Fruit fly (Drosophila melanogaster) whole organism, embryonic: Measurements from ENCODE around the gene Elp5.

Experiments
- B-H1 ChIP-seq: fragments of 200-800 bp; sonication (Bioruptor generic); IDR thresholded peaks from 3 replicates; pipeline ENCODE4 v1.3.6; 2022; ENCODE audit warnings: missing biosample characterization, missing genetic modification characterization
- CG10147 ChIP-seq: fragments of 200-800 bp; sonication (Bioruptor generic); optimal IDR thresholded peaks from 2 replicates; lab custom pipeline; 2019; ENCODE audit warnings: missing biosample characterization, mild to moderate bottlenecking, missing genetic modification characterization, moderate library complexity
- CG10565 ChIP-seq: fragments of 200-800 bp; sonication (Bioruptor generic); optimal IDR thresholded peaks from 3 replicates; lab custom pipeline; 2016; ENCODE audit warnings: missing biosample characterization, mild to moderate bottlenecking, missing genetic modification characterization
- CG11247 ChIP-seq: fragments of 200-800 bp; sonication (Bioruptor generic); IDR thresholded peaks from 2 replicates; pipeline ENCODE4 v1.3.6; 2022; ENCODE audit warnings: missing biosample characterization, missing genetic modification characterization
- CG12391 ChIP-seq: fragments of 200-800 bp; sonication (Bioruptor generic); optimal IDR thresholded peaks from 3 replicates; lab custom pipeline; 2018; ENCODE audit warnings: missing biosample characterization, mild to moderate bottlenecking, missing genetic modification characterization, moderate library complexity
- CG13424 ChIP-seq: fragments of 200-800 bp; sonication (Bioruptor generic); optimal IDR thresholded peaks from 2 replicates; lab custom pipeline; 2019; ENCODE audit warnings: missing biosample characterization, mild to moderate bottlenecking, missing genetic modification characterization, moderate library complexity
- CG15696 ChIP-seq: fragments of 200-800 bp; sonication (Bioruptor generic); optimal IDR thresholded peaks from 2 replicates; lab custom pipeline; 2019; ENCODE audit warnings: missing biosample characterization, mild to moderate bottlenecking, missing genetic modification characterization, moderate library complexity
- CG16863 ChIP-seq: fragments of 200-800 bp; sonication (Bioruptor generic); optimal IDR thresholded peaks from 3 replicates; lab custom pipeline; 2016; ENCODE audit warnings: missing biosample characterization, missing genetic modification characterization
- CG17359 ChIP-seq: fragments of 200-800 bp; sonication (Bioruptor generic); optimal IDR thresholded peaks from 3 replicates; lab custom pipeline; 2018; ENCODE audit warnings: missing biosample characterization, mild to moderate bottlenecking, missing genetic modification characterization, moderate library complexity
- CG17361 ChIP-seq: fragments of 200-800 bp; sonication (Bioruptor generic); IDR thresholded peaks from 3 replicates; pipeline ENCODE4 v1.3.6; 2022; ENCODE audit warnings: missing biosample characterization, missing genetic modification characterization
- CG18764 ChIP-seq: fragments of 200-800 bp; sonication (Bioruptor generic); optimal IDR thresholded peaks from 3 replicates; lab custom pipeline; 2016; ENCODE audit warnings: missing biosample characterization, missing genetic modification characterization
- CG30403 ChIP-seq: fragments of 200-800 bp; sonication (Bioruptor generic); optimal IDR thresholded peaks from 3 replicates; lab custom pipeline; 2016; ENCODE audit warnings: missing biosample characterization, missing genetic modification characterization
- CG3407 ChIP-seq: fragments of 200-800 bp; sonication (Bioruptor generic); optimal IDR thresholded peaks from 2 replicates; lab custom pipeline; 2018; ENCODE audit warnings: missing biosample characterization, mild to moderate bottlenecking, missing genetic modification characterization
- CG3838 ChIP-seq: fragments of 200-800 bp; sonication (Bioruptor generic); optimal IDR thresholded peaks from 3 replicates; lab custom pipeline; 2016; ENCODE audit warnings: missing biosample characterization, missing genetic modification characterization
- CG3847 ChIP-seq: fragments of 200-800 bp; sonication (Bioruptor generic); IDR thresholded peaks from 2 replicates; pipeline ENCODE4 v1.3.6; 2022; ENCODE audit warnings: missing biosample characterization, missing genetic modification characterization
- CG4730 ChIP-seq: fragments of 200-800 bp; sonication (Bioruptor generic); IDR thresholded peaks from 2 replicates; pipeline ENCODE4 v1.3.6; 2022; ENCODE audit warnings: missing biosample characterization, missing genetic modification characterization
- CG6175 ChIP-seq: fragments of 200-800 bp; sonication (Bioruptor generic); IDR thresholded peaks from 3 replicates; pipeline ENCODE4 v1.3.6; 2022; ENCODE audit warnings: missing biosample characterization, missing genetic modification characterization
- CG7963 ChIP-seq: fragments of 200-800 bp; sonication (Bioruptor generic); IDR thresholded peaks from 3 replicates; pipeline ENCODE4 v1.3.6; 2022; ENCODE audit warnings: missing biosample characterization, missing genetic modification characterization; ENCODE audit not compliant: partially characterized antibody
- CG8359 ChIP-seq: fragments of 200-800 bp; sonication (Bioruptor generic); optimal IDR thresholded peaks from 2 replicates; lab custom pipeline; 2017; ENCODE audit warnings: missing biosample characterization, mild to moderate bottlenecking, missing genetic modification characterization, borderline replicate concordance
- CG9609 ChIP-seq: fragments of 200-800 bp; sonication (Bioruptor generic); optimal IDR thresholded peaks from 3 replicates; lab custom pipeline; 2016; ENCODE audit warnings: missing biosample characterization, missing genetic modification characterization
- CG9932 ChIP-seq: fragments of 200-800 bp; sonication (Bioruptor generic); IDR thresholded peaks from 2 replicates; pipeline ENCODE4 v1.3.6; 2022; ENCODE audit warnings: missing biosample characterization, missing genetic modification characterization
- Dip3 ChIP-seq: fragments of 200-800 bp; sonication (Bioruptor generic); optimal IDR thresholded peaks from 3 replicates; lab custom pipeline; 2016; ENCODE audit warnings: missing biosample characterization, missing genetic modification characterization
- Doc3 ChIP-seq: fragments of 200-800 bp; sonication (Bioruptor generic); IDR thresholded peaks from 3 replicates; pipeline ENCODE4 v1.3.6; 2022; ENCODE audit warnings: missing biosample characterization, missing genetic modification characterization; ENCODE audit not compliant: partially characterized antibody
- E2f2 ChIP-seq: fragments of 200-800 bp; sonication (Bioruptor generic); IDR thresholded peaks from 2 replicates; pipeline ENCODE4 v1.3.6; 2022; ENCODE audit warnings: missing biosample characterization, missing genetic modification characterization
- Fer1 ChIP-seq: fragments of 200-800 bp; sonication (Bioruptor generic); optimal IDR thresholded peaks from 2 replicates; lab custom pipeline; 2017; ENCODE audit warnings: missing biosample characterization, mild to moderate bottlenecking, missing genetic modification characterization
- HLH4C ChIP-seq: fragments of 200-800 bp; sonication (Bioruptor generic); IDR thresholded peaks from 3 replicates; pipeline ENCODE4 v1.3.6; 2022; ENCODE audit warnings: missing biosample characterization, missing genetic modification characterization; ENCODE audit not compliant: partially characterized antibody
- Hr78 ChIP-seq, 2 experiments: fragments of 200-800 bp in 1 of 2; fragments of >200 bp in 1 of 2; sonication (Bioruptor generic) in 1 of 2; optimal IDR thresholded peaks; 2 replicates each; lab custom pipeline; 2017 to 2019; ENCODE audit warnings: missing biosample characterization in 2 of 2, missing genetic modification characterization in 2 of 2, mild to moderate bottlenecking in 1 of 2, moderate library complexity in 1 of 2
- Hsf ChIP-seq: fragments of 200-800 bp; sonication (Bioruptor generic); optimal IDR thresholded peaks from 3 replicates; lab custom pipeline; 2016; ENCODE audit warnings: missing biosample characterization, missing genetic modification characterization
- Jarid2 ChIP-seq: fragments of 200-800 bp; sonication (Bioruptor generic); optimal IDR thresholded peaks from 3 replicates; lab custom pipeline; 2017; ENCODE audit warnings: mild to moderate bottlenecking, missing biosample characterization, missing genetic modification reagents, missing genetic modification characterization
- Lim3 ChIP-seq: fragments of 200-800 bp; sonication (Bioruptor generic); IDR thresholded peaks from 2 replicates; pipeline ENCODE4 v1.3.6; 2022; ENCODE audit warnings: missing biosample characterization, missing genetic modification characterization
- Meics ChIP-seq: fragments of 200-800 bp; sonication (Bioruptor generic); optimal IDR thresholded peaks from 2 replicates; lab custom pipeline; 2017; ENCODE audit warnings: missing biosample characterization, mild to moderate bottlenecking, missing genetic modification characterization
- Oli ChIP-seq: fragments of 200-800 bp; sonication (Bioruptor generic); optimal IDR thresholded peaks from 2 replicates; lab custom pipeline; 2018; ENCODE audit warnings: missing biosample characterization, mild to moderate bottlenecking, missing genetic modification characterization, moderate library complexity
- Vsx1 ChIP-seq: fragments of 200-800 bp; sonication (Bioruptor generic); optimal IDR thresholded peaks from 2 replicates; lab custom pipeline; 2017; ENCODE audit warnings: missing biosample characterization, mild to moderate bottlenecking, missing genetic modification characterization, missing genetic modification reagents
- br ChIP-seq: fragments of >200 bp; optimal IDR thresholded peaks from 2 replicates; lab custom pipeline; 2017
- corto ChIP-seq: fragments of 200-800 bp; sonication (Bioruptor generic); optimal IDR thresholded peaks from 2 replicates; lab custom pipeline; 2016; ENCODE audit warnings: missing biosample characterization, mild to moderate bottlenecking, missing genetic modification characterization, moderate library complexity
- croc ChIP-seq: fragments of 200-800 bp; sonication (Bioruptor generic); conservative IDR thresholded peaks from 3 replicates; pipeline ENCODE4 v1.3.6; 2022; ENCODE audit warnings: missing biosample characterization, missing genetic modification characterization
- disco-r ChIP-seq: fragments of 200-800 bp; sonication (Bioruptor generic); optimal IDR thresholded peaks from 2 replicates; lab custom pipeline; 2016; ENCODE audit warnings: missing biosample characterization, missing genetic modification characterization
- ems ChIP-seq: fragments of 200-800 bp; sonication (Bioruptor generic); optimal IDR thresholded peaks from 3 replicates; lab custom pipeline; 2016; ENCODE audit warnings: missing biosample characterization, missing genetic modification characterization
- kah ChIP-seq: fragments of 200-800 bp; sonication (Bioruptor generic); optimal IDR thresholded peaks from 2 replicates; lab custom pipeline; 2018; ENCODE audit warnings: missing biosample characterization, mild to moderate bottlenecking, missing genetic modification characterization
- mam ChIP-seq: fragments of 200-800 bp; sonication (Bioruptor generic); optimal IDR thresholded peaks from 3 replicates; lab custom pipeline; 2016; ENCODE audit warnings: missing biosample characterization, missing genetic modification characterization
- mld ChIP-seq: fragments of 200-800 bp; sonication (Bioruptor generic); IDR thresholded peaks from 3 replicates; pipeline ENCODE4 v1.3.6; 2022; ENCODE audit warnings: missing biosample characterization, missing genetic modification characterization; ENCODE audit not compliant: partially characterized antibody
- prd ChIP-seq, 3 experiments: fragments of >200 bp in 2 of 3; fragments of 200-800 bp in 1 of 3; sonication (Bioruptor generic) in 1 of 3; optimal IDR thresholded peaks in 2 of 3; IDR thresholded peaks in 1 of 3; 2 replicates in 2 of 3; 3 replicates in 1 of 3; pipeline versions ENCODE4 v1.3.6 to Lab custom; 2017 to 2022; ENCODE audit warnings: missing biosample characterization in 1 of 3, missing genetic modification characterization in 1 of 3
- pzg ChIP-seq: fragments of 200-800 bp; sonication (Bioruptor generic); optimal IDR thresholded peaks from 3 replicates; lab custom pipeline; 2018; ENCODE audit warnings: missing biosample characterization, mild to moderate bottlenecking, missing genetic modification characterization, moderate library complexity
- schlank ChIP-seq: fragments of 200-800 bp; sonication (Bioruptor generic); optimal IDR thresholded peaks from 2 replicates; lab custom pipeline; 2018; ENCODE audit warnings: missing biosample characterization, mild to moderate bottlenecking, missing genetic modification characterization
- sqz ChIP-seq: fragments of 200-800 bp; sonication (Bioruptor generic); optimal IDR thresholded peaks from 3 replicates; lab custom pipeline; 2018; ENCODE audit warnings: missing biosample characterization, mild to moderate bottlenecking, missing genetic modification characterization
- tin ChIP-seq: fragments of 200-800 bp; sonication (Bioruptor generic); optimal IDR thresholded peaks from 3 replicates; lab custom pipeline; 2016; ENCODE audit warnings: missing biosample characterization, missing genetic modification characterization
- usp ChIP-seq: fragments of >200 bp; optimal IDR thresholded peaks from 2 replicates; lab custom pipeline; 2017; ENCODE audit warnings: missing biosample characterization, missing genetic modification characterization
- wdn ChIP-seq: fragments of 200-800 bp; sonication (Bioruptor generic); IDR thresholded peaks from 2 replicates; pipeline ENCODE4 v1.3.6; 2022; ENCODE audit warnings: missing biosample characterization, missing genetic modification characterization

Gene Elp5

dm6 chr3L:2265692-2266444 lies 8.6 kb downstream of the Elp5 start, which contains the start of the genes ecd and CG13806 (continued):
- TF ChIP-seq CG3847 (GFP tag; lab: Robert Waterston, UW) (peak; percentile 60; the same call in 1 of the 2 replicates), mam (GFP tag; lab: Kevin White, UChicago) (peak; percentile 66), CG8359 (GFP tag; lab: Kevin White, UChicago) (no peak), CG11247 (GFP tag; lab: Robert Waterston, UW) (peak; percentile 51; the same call in 1 of the 2 replicates), Lim3 (no peak), CG9932 (peak; percentile 86), CG17361 (no peak), B-H1 (GFP tag; lab: Robert Waterston, UW) (peak; percentile 23; the same call in 1 of the 3 replicates), usp (GFP tag; lab: Kevin White, UChicago) (no peak), disco-r (GFP tag; lab: Kevin White, UChicago) (peak; percentile 24), br (lab: Kevin White, UChicago) (no peak), CG10565 (GFP tag; lab: Kevin White, UChicago) (no peak), Hsf (GFP tag; lab: Kevin White, UChicago) (peak; percentile 49), corto (GFP tag; lab: Kevin White, UChicago) (no peak), HLH4C (GFP tag; lab: Robert Waterston, UW) (peak; percentile 85), Fer1 (no peak), E2f2 (GFP tag; lab: Robert Waterston, UW) (peak; percentile 49), schlank (no peak), CG16863 (GFP tag; lab: Kevin White, UChicago) (peak; percentile 26), tin (peak; percentile 22), mld (GFP tag; lab: Robert Waterston, UW) (peak; percentile 96), CG12391 (tag; lab: Kevin White, UChicago) (peak; percentile 35), wdn (GFP tag; lab: Robert Waterston, UW) (peak; percentile 44; the same call in 1 of the 2 replicates), pzg (GFP tag; lab: Kevin White, UChicago) (peak; percentile 84), sqz (no peak), CG10147 (GFP tag; lab: Kevin White, UChicago) (no peak), Oli (tag; lab: Kevin White, UChicago) (no peak), prd (optimal IDR thresholded peaks at IDR 0.05; lab: Kevin White, UChicago) (no peak), prd (GFP tag; IDR thresholded peaks at IDR 0.05; lab: Robert Waterston, UW) (peak; percentile 39; the same call in 1 of the 3 replicates), Jarid2 (no peak), CG17359 (tag; lab: Kevin White, UChicago) (no peak), CG3838 (GFP tag; lab: Kevin White, UChicago) (no peak), CG18764 (GFP tag; lab: Kevin White, UChicago) (no peak), CG6175 (GFP tag; lab: Robert Waterston, UW) (0 out of 3 replicates have a peak, but pooled peaks have one; percentile 39), CG15696 (tag; lab: Kevin White, UChicago) (no peak), Hr78 (GFP tag; optimal IDR thresholded peaks at IDR 0.05; lab: Kevin White, UChicago) (peak in 1 of 2 experiments; percentile 1), CG13424 (tag; lab: Kevin White, UChicago) (peak; percentile 28), ems (GFP tag; lab: Kevin White, UChicago) (no peak), kah (GFP tag; lab: Kevin White, UChicago) (no peak), CG3407 (GFP tag; lab: Kevin White, UChicago) (no peak), CG4730 (GFP tag; lab: Robert Waterston, UW) (no peak), CG30403 (GFP tag; lab: Kevin White, UChicago) (peak; percentile 48), croc (GFP tag; lab: Robert Waterston, UW) (no peak), CG7963 (peak; percentile 93), Dip3 (GFP tag; lab: Kevin White, UChicago) (no peak), CG9609 (peak; percentile 51), Meics (GFP tag; lab: Kevin White, UChicago) (no peak), Doc3 (GFP tag; lab: Robert Waterston, UW) (peak; percentile 93), Vsx1 (GFP tag; lab: Kevin White, UChicago) (no peak)
